Worm (Caenorhabditis elegans): ENCODE measurements around the gene utx-1.

utx-1 gene

DNA sequence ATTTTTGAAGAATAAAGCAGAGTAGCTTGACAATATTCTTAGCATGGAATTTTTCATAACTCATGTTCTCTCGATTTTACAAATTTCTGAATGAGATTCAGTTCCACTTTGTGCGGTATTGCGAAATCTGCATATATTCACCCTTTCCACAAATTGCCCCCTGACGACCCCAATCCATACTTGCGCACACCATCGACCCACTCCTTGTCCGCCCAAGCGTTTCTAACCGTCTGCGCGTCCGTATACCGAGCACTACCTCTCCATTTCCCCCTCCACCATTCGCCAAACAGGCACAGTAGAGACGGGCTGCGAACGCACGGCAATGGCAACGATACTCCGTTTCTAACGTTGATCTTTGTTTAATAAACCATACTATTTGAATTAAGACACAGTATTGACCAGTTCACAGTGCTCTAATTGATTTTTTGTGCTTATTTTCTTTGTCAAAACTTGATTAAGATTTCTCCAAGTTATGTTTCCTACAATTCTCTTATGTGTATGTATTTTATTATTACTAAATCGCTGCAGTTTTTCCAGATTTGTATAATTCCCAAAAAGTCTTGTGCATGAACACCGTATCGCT is at the start of gene utx-1:
TSS of gene utx-1 (plus strand) at position 533 of the 583 bp plus-strand sequence.
- TF ChIP-seq dve-1 (tag; optimal IDR thresholded peaks at IDR 0.05; ENCODE audit: insufficient read depth) (peak; percentile 10), F10B5.3 (tag; optimal IDR thresholded peaks at IDR 0.05) (no peak), mxl-3 (GFP tag; optimal IDR thresholded peaks at IDR 0.05) (peak; percentile 2), dmd-6 (GFP tag; IDR thresholded peaks at IDR 0.05) (no peak), F37D6.2 (tag; optimal IDR thresholded peaks at IDR 0.05) (peak; percentile 27), vab-7 (GFP tag; IDR thresholded peaks at IDR 0.05) (no peak), hmg-1.1 (GFP tag; IDR thresholded peaks at IDR 0.05) (0 out of 2 replicates have a peak, but pooled peaks have one; percentile 42), spr-3 (GFP tag; optimal IDR thresholded peaks at IDR 0.05) (no peak), hif-1 (tag; optimal IDR thresholded peaks at IDR 0.05) (peak in 1 of 2 experiments; percentile 21), daf-16 (GFP tag; optimal IDR thresholded peaks at IDR 0.05) (no peak), daf-16 (tag; optimal IDR thresholded peaks at IDR 0.05) (peak; percentile 18), hlh-30 (tag; optimal IDR thresholded peaks at IDR 0.05; ENCODE audit: insufficient read depth) (peak; percentile 30), rbr-2 (tag; optimal IDR thresholded peaks at IDR 0.05) (peak; percentile 55), lsy-2 (tag; optimal IDR thresholded peaks at IDR 0.05) (peak in 1 of 2 experiments; percentile 10), mes-2 (tag; optimal IDR thresholded peaks at IDR 0.05; ENCODE audit: poor library complexity, severe bottlenecking) (peak; percentile 69), nhr-6 (tag; optimal IDR thresholded peaks at IDR 0.05) (peak; percentile 18), daf-12 (tag; optimal IDR thresholded peaks at IDR 0.05) (no peak), daf-19 (GFP tag; conservative IDR thresholded peaks at IDR 0.05) (no peak), hlh-11 (tag; optimal IDR thresholded peaks at IDR 0.05) (peak; percentile 7), aha-1 (tag) (peak; percentile 77), egl-43 (GFP tag; IDR thresholded peaks at IDR 0.05) (0 out of 2 replicates have a peak, but pooled peaks have one; percentile 8), nhr-77 (tag; optimal IDR thresholded peaks at IDR 0.05) (no peak), T20F7.1 (GFP tag; optimal IDR thresholded peaks at IDR 0.05) (peak; percentile 72), mep-1 (tag; optimal IDR thresholded peaks at IDR 0.05) (peak; percentile 31), nhr-102 (tag; optimal IDR thresholded peaks at IDR 0.05) (peak; percentile 31), mdl-1 (tag; optimal IDR thresholded peaks at IDR 0.05) (peak in 1 of 2 experiments; percentile 31), lin-29 (GFP tag; IDR thresholded peaks at IDR 0.05) (peak; percentile 17; the same call in 1 of the 2 replicates), lir-3 (tag; optimal IDR thresholded peaks at IDR 0.05) (no peak)

DNA sequence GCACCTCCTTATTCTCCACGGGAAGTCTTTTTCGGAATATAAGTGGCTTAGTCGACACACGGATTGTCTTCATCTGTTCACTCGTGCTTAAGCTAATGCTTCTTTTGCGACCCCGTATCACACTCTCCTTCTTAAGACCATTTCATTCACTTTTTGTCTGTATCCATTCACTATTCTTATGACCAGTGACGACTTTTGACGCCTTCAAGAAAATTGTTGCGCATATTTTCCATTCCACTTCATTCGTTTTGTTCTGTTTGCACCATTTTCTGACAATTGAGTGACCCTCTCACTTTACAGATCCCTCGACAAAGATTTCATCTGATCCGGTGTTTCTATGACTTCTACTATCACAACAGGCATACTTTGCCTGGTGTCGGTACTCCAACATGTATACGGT is 49.4 kb upstream of the utx-1 start, which contains the start of gene H03E18.1:
TSS of gene H03E18.1 (plus strand) at position 301 of the 400 bp plus-strand sequence.
- no peak for TF ChIP-seq nhr-25 (tag; optimal IDR thresholded peaks at IDR 0.05; ENCODE audit: borderline replicate concordance, insufficient read depth)
- no peak for TF ChIP-seq daf-16 (GFP tag; optimal IDR thresholded peaks at IDR 0.05)
- no peak for TF ChIP-seq daf-16 (tag; optimal IDR thresholded peaks at IDR 0.05)
- TF ChIP-seq madf-9 (GFP tag; conservative IDR thresholded peaks at IDR 0.05): no peak
- no peak for TF ChIP-seq lin-15B (tag; optimal IDR thresholded peaks at IDR 0.05)
- TF ChIP-seq madf-5 (GFP tag; IDR thresholded peaks at IDR 0.05): no peak
- no peak for TF ChIP-seq nhr-48 (tag; optimal IDR thresholded peaks at IDR 0.05)
- no peak for TF ChIP-seq lin-13 (GFP tag; optimal IDR thresholded peaks at IDR 0.05)
- TF ChIP-seq F10B5.3 (tag; optimal IDR thresholded peaks at IDR 0.05): no peak
- no peak for TF ChIP-seq duxl-1 (tag; optimal IDR thresholded peaks at IDR 0.05; ENCODE audit: poor library complexity)
- no peak for TF ChIP-seq pha-4 (GFP tag; IDR thresholded peaks at IDR 0.05)
- TF ChIP-seq pha-4 (tag; optimal IDR thresholded peaks at IDR 0.05): no peak
- no peak for TF ChIP-seq rbr-2 (tag; optimal IDR thresholded peaks at IDR 0.05)
- no peak for TF ChIP-seq zip-2 (tag; optimal IDR thresholded peaks at IDR 0.05)
- TF ChIP-seq ces-1 (GFP tag; optimal IDR thresholded peaks at IDR 0.05): no peak
- TF ChIP-seq aha-1 (tag): no peak
- no peak for TF ChIP-seq saeg-2 (GFP tag; IDR thresholded peaks at IDR 0.05)
- no peak for TF ChIP-seq vab-7 (GFP tag; IDR thresholded peaks at IDR 0.05)
- no peak for TF ChIP-seq daf-19 (GFP tag; conservative IDR thresholded peaks at IDR 0.05)
- no peak for TF ChIP-seq dmd-9 (GFP tag; IDR thresholded peaks at IDR 0.05)
- no peak for TF ChIP-seq lin-39 (tag; optimal IDR thresholded peaks at IDR 0.05)

Measured in whole organism, L4 larva.